Worm (Caenorhabditis elegans) whole organism, late embryonic: Measurements from ENCODE around the gene ife-5.

ENCODE experiments used
- ama-1 ChIP-seq: fragments of 150-350 bp; optimal IDR thresholded peaks from 2 replicates; lab custom pipeline; 2014
- hlh-30 ChIP-seq: sonication (generic microtip); optimal IDR thresholded peaks from 2 replicates; lab custom pipeline; 2017; ENCODE audit warnings: antibody characterized with exemption, missing genetic modification characterization, missing compliant biosample characterization; ENCODE audit not compliant: insufficient read depth
- pqm-1 ChIP-seq: sonication (generic microtip); optimal IDR thresholded peaks from 2 replicates; lab custom pipeline; 2016; ENCODE audit warnings: missing genetic modification characterization, missing compliant biosample characterization
- tbx-2 ChIP-seq: sonication (generic microtip); optimal IDR thresholded peaks from 2 replicates; lab custom pipeline; 2016; ENCODE audit warnings: missing genetic modification characterization, missing compliant biosample characterization

DNA sequence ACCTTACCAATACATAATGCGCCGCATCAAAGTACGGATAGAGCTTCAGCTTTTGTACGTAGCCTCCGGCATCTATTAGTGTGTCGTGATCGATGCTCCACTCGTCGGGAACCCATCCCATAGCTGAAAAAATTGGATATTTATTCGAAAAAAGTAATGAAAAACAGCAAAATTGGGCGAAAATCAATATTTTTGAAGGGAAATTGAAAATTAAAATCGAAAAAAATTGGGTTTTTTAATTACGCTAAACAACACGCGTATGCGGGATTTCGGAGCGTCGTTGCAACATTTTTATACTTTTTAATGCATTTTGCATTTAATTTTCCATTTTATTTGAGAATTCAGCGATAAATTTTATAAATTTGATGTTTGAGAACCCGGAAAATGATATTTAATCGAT is 1.2 kb upstream of the ife-5 start, which contains the start of the genes tric-1B.2 and Y57A10A.29:
- no peak for TF ChIP-seq pqm-1 (tag; lab: Kevin White, UChicago)
- no peak for TF ChIP-seq tbx-2
- no peak for TF ChIP-seq hlh-30
- TF ChIP-seq ama-1: no peak
